Fruit fly (Drosophila melanogaster): Measurements from ENCODE around the gene CG33159.
A peak's percentile ranks its signal among the peaks of the same experiment; 100 is the strongest.

The CG33159 gene

DNA sequence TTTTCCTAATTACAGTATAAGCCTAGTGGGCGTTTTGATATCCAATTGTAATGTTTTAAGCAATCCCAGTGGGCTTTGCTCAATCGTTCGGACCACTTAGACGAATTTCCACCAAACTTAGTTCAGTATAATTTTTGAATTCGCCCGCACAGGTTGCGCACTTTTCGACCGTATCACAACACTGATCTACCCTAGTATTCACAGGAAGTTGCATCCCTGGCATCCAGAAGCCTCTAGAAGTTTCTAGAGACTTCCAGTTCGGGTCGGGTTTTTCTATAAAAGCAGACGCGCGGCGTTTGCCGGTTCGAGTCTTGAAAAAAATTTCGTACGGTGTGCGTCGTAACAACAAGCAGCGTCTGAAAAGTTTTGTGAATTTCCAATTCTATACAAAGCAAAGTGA lies 11.3 kb downstream of the CG33159 start, which contains the start of gene Hsp83 (continued):
- peak; percentile 94 for TF ChIP-seq CG13624 (GFP tag; optimal IDR thresholded peaks at IDR 0.05)
- no peak for TF ChIP-seq mld (GFP tag; IDR thresholded peaks at IDR 0.05; ENCODE audit: partially characterized antibody)
- peak; percentile 96 for TF ChIP-seq Hey (tag; optimal IDR thresholded peaks at IDR 0.05)
- no peak for TF ChIP-seq usp (GFP tag; optimal IDR thresholded peaks at IDR 0.05)
- peak; percentile 58 for TF ChIP-seq Ssrp (tag; optimal IDR thresholded peaks at IDR 0.05)
- peak; percentile 98 for TF ChIP-seq Fer3 (tag; optimal IDR thresholded peaks at IDR 0.05)
- TF ChIP-seq CG12942 (GFP tag; optimal IDR thresholded peaks at IDR 0.05), result peak; percentile 76
- TF ChIP-seq knrl (GFP tag; IDR thresholded peaks at IDR 0.05; ENCODE audit: partially characterized antibody), result no peak
- peak; percentile 66 for TF ChIP-seq cato (GFP tag; optimal IDR thresholded peaks at IDR 0.05; ENCODE audit: borderline replicate concordance)
- TF ChIP-seq Nf-YC (tag; optimal IDR thresholded peaks at IDR 0.05), result peak; percentile 86
- peak; percentile 68; the same call in 1 of the 2 replicates for TF ChIP-seq Ada2b (GFP tag; IDR thresholded peaks at IDR 0.05)
- peak; percentile 86 for TF ChIP-seq fd102C (GFP tag; optimal IDR thresholded peaks at IDR 0.05)
- peak; percentile 87 for TF ChIP-seq CG11085 (GFP tag; IDR thresholded peaks at IDR 0.05)
- peak; percentile 85 for TF ChIP-seq tgo (GFP tag; IDR thresholded peaks at IDR 0.05)
- no peak for TF ChIP-seq Sry-δ (GFP tag; optimal IDR thresholded peaks at IDR 0.05)
- peak; percentile 70 for TF ChIP-seq HmgD (GFP tag; optimal IDR thresholded peaks at IDR 0.05)
- no peak for TF ChIP-seq lov (optimal IDR thresholded peaks at IDR 0.05)
- TF ChIP-seq lov (GFP tag; IDR thresholded peaks at IDR 0.05), result peak; percentile 98
- TF ChIP-seq CG34376 (GFP tag; optimal IDR thresholded peaks at IDR 0.05), result peak; percentile 100
- peak; percentile 84 for TF ChIP-seq exex (tag; optimal IDR thresholded peaks at IDR 0.05)
- peak; percentile 92 for TF ChIP-seq ken (GFP tag; IDR thresholded peaks at IDR 0.05)
- TF ChIP-seq CG10366 (GFP tag; IDR thresholded peaks at IDR 0.05), result peak; percentile 85
- TF ChIP-seq CG4282 (GFP tag; optimal IDR thresholded peaks at IDR 0.05), result peak; percentile 85
- TF ChIP-seq disco-r (GFP tag; optimal IDR thresholded peaks at IDR 0.05), result peak; percentile 91
- TF ChIP-seq CG1603 (tag; optimal IDR thresholded peaks at IDR 0.05), result peak; percentile 95
- TF ChIP-seq ind (GFP tag; optimal IDR thresholded peaks at IDR 0.05), result peak; percentile 84
- peak; percentile 88 for TF ChIP-seq CG9609 (GFP tag; optimal IDR thresholded peaks at IDR 0.05)
- peak; percentile 88 for TF ChIP-seq CG7556 (GFP tag; optimal IDR thresholded peaks at IDR 0.05)
- TF ChIP-seq Hr39 (optimal IDR thresholded peaks at IDR 0.05), result no peak
- peak; percentile 83 for TF ChIP-seq az2 (GFP tag; optimal IDR thresholded peaks at IDR 0.05)
- no peak for TF ChIP-seq tna (GFP tag; IDR thresholded peaks at IDR 0.05; ENCODE audit: partially characterized antibody)
- peak; percentile 96 for TF ChIP-seq sr (GFP tag; IDR thresholded peaks at IDR 0.05)
- TF ChIP-seq CG8478 (optimal IDR thresholded peaks at IDR 0.05), result no peak
- peak; percentile 63 for TF ChIP-seq esg (GFP tag; conservative IDR thresholded peaks at IDR 0.05)
- TF ChIP-seq corto (GFP tag; optimal IDR thresholded peaks at IDR 0.05), result peak; percentile 90
- TF ChIP-seq CG6791 (GFP tag; IDR thresholded peaks at IDR 0.05; ENCODE audit: partially characterized antibody), result peak; percentile 23; the same call in 1 of the 3 replicates
- peak; percentile 98 for TF ChIP-seq CG1233 (GFP tag; optimal IDR thresholded peaks at IDR 0.05)
- peak; percentile 93 for TF ChIP-seq pho (GFP tag; optimal IDR thresholded peaks at IDR 0.05)
- peak; percentile 60 for TF ChIP-seq CG9215 (GFP tag; IDR thresholded peaks at IDR 0.05)
- peak; percentile 0; the same call in 1 of the 2 replicates for TF ChIP-seq unc-4 (GFP tag; IDR thresholded peaks at IDR 0.05; ENCODE audit: partially characterized antibody)
- peak; percentile 76 for TF ChIP-seq CG4820 (GFP tag; optimal IDR thresholded peaks at IDR 0.05)
- peak; percentile 55; the same call in 2 of the 4 replicates for TF ChIP-seq Gug (GFP tag; IDR thresholded peaks at IDR 0.05)
- peak; percentile 86 for TF ChIP-seq Oli (tag; optimal IDR thresholded peaks at IDR 0.05)
- TF ChIP-seq phol (tag; optimal IDR thresholded peaks at IDR 0.05), result peak; percentile 82
- TF ChIP-seq chif (GFP tag; optimal IDR thresholded peaks at IDR 0.05), result peak; percentile 81 to 91
- TF ChIP-seq CG7786 (GFP tag; optimal IDR thresholded peaks at IDR 0.05), result peak; percentile 89
- TF ChIP-seq Doc2 (GFP tag; IDR thresholded peaks at IDR 0.05), result 0 out of 2 replicates have a peak, but pooled peaks have one; percentile 33
- TF ChIP-seq CG7839 (tag; optimal IDR thresholded peaks at IDR 0.05), result peak; percentile 91
- peak; percentile 97 for TF ChIP-seq HmgZ (tag; optimal IDR thresholded peaks at IDR 0.05)
- TF ChIP-seq p53 (GFP tag; optimal IDR thresholded peaks at IDR 0.05), result peak; percentile 92
- peak; percentile 97 for TF ChIP-seq E2f2 (GFP tag; IDR thresholded peaks at IDR 0.05)
- TF ChIP-seq CG1529 (GFP tag; optimal IDR thresholded peaks at IDR 0.05), result peak; percentile 95
